Fruit fly (Drosophila melanogaster) whole organism, prepupa: ENCODE data around the gene CG3942.

ENCODE experiments used
- Blimp-1 ChIP-seq: fragments of 200-800 bp; sonication (Bioruptor generic); optimal IDR thresholded peaks from 3 replicates; lab custom pipeline; 2017; ENCODE audit warnings: missing biosample characterization, missing genetic modification characterization, mild to moderate bottlenecking, moderate library complexity, missing genetic modification reagents
- CG11294 ChIP-seq: fragments of 200-800 bp; sonication (Bioruptor generic); IDR thresholded peaks from 2 replicates; pipeline ENCODE4 v1.3.6; 2022; ENCODE audit warnings: missing biosample characterization, missing genetic modification characterization
- CG11762 ChIP-seq: fragments of 200-800 bp; sonication (Bioruptor generic); optimal IDR thresholded peaks from 3 replicates; lab custom pipeline; 2016; ENCODE audit warnings: missing biosample characterization, missing genetic modification characterization; ENCODE audit not compliant: insufficient read depth
- CG11902 ChIP-seq: fragments of 200-800 bp; sonication (Bioruptor generic); optimal IDR thresholded peaks from 3 replicates; lab custom pipeline; 2016; ENCODE audit warnings: missing biosample characterization, missing genetic modification characterization
- CG34406 ChIP-seq: fragments of 200-800 bp; sonication (Bioruptor generic); optimal IDR thresholded peaks from 3 replicates; lab custom pipeline; 2016; ENCODE audit warnings: missing biosample characterization, missing genetic modification characterization
- CG3919 ChIP-seq: fragments of 200-800 bp; sonication (Bioruptor generic); optimal IDR thresholded peaks from 3 replicates; lab custom pipeline; 2016; ENCODE audit warnings: missing biosample characterization, missing genetic modification characterization
- CG6808 ChIP-seq: fragments of 200-800 bp; sonication (Bioruptor generic); optimal IDR thresholded peaks from 3 replicates; lab custom pipeline; 2017; ENCODE audit warnings: missing biosample characterization, missing genetic modification characterization, mild to moderate bottlenecking, moderate library complexity, missing genetic modification reagents
- CG6854 ChIP-seq: fragments of 200-800 bp; sonication (Bioruptor generic); optimal IDR thresholded peaks from 2 replicates; lab custom pipeline; 2017; ENCODE audit warnings: missing biosample characterization, mild to moderate bottlenecking, missing genetic modification characterization
- CG7368 ChIP-seq: fragments of 200-800 bp; sonication (Bioruptor generic); optimal IDR thresholded peaks from 3 replicates; lab custom pipeline; 2016; ENCODE audit warnings: missing biosample characterization, missing genetic modification characterization
- CG8119 ChIP-seq: fragments of 200-800 bp; sonication (Bioruptor generic); IDR thresholded peaks from 3 replicates; pipeline ENCODE4 v1.3.6; 2022; ENCODE audit warnings: missing biosample characterization, missing genetic modification characterization
- CG8319 ChIP-seq: fragments of 200-800 bp; sonication (Bioruptor generic); optimal IDR thresholded peaks from 3 replicates; lab custom pipeline; 2016; ENCODE audit warnings: missing biosample characterization, missing genetic modification characterization
- CG8632 ChIP-seq: fragments of 200-800 bp; sonication (Bioruptor generic); optimal IDR thresholded peaks from 3 replicates; lab custom pipeline; 2016; ENCODE audit warnings: missing biosample characterization, missing genetic modification characterization
- CG9139 ChIP-seq: fragments of 200-800 bp; sonication (Bioruptor generic); optimal IDR thresholded peaks from 3 replicates; lab custom pipeline; 2017; ENCODE audit warnings: missing biosample characterization, mild to moderate bottlenecking, missing genetic modification characterization
- Eip75B ChIP-seq: fragments of 200-800 bp; sonication (Bioruptor generic); optimal IDR thresholded peaks from 3 replicates; lab custom pipeline; 2016; ENCODE audit warnings: missing biosample characterization, missing genetic modification characterization
- Eip78C ChIP-seq: fragments of 200-800 bp; sonication (Bioruptor generic); peaks from one replicate; lab custom pipeline; 2016; ENCODE audit warnings: missing biosample characterization, missing genetic modification characterization
- Eip93F ChIP-seq: fragments of 200-800 bp; sonication (Bioruptor generic); optimal IDR thresholded peaks from 2 replicates; lab custom pipeline; 2016; ENCODE audit warnings: missing biosample characterization, mild to moderate bottlenecking, missing genetic modification characterization
- Gug ChIP-seq: fragments of 200-800 bp; sonication (Bioruptor generic); IDR thresholded peaks from 2 replicates; pipeline ENCODE4 v1.3.6; 2022; ENCODE audit warnings: missing biosample characterization, missing genetic modification characterization
- Hr38 ChIP-seq: sonication (Bioruptor generic); optimal IDR thresholded peaks from 2 replicates; lab custom pipeline; 2016; ENCODE audit warnings: missing biosample characterization, missing genetic modification characterization
- Hr39 ChIP-seq: fragments of 200-800 bp; sonication (Bioruptor generic); optimal IDR thresholded peaks from 2 replicates; lab custom pipeline; 2016; ENCODE audit warnings: missing biosample characterization, missing genetic modification characterization
- Hr4 ChIP-seq: fragments of 200-800 bp; sonication (Bioruptor generic); optimal IDR thresholded peaks from 3 replicates; lab custom pipeline; 2016; ENCODE audit warnings: missing biosample characterization, missing genetic modification characterization
- Lpt ChIP-seq: fragments of 200-800 bp; sonication (Bioruptor generic); optimal IDR thresholded peaks from 3 replicates; lab custom pipeline; 2016; ENCODE audit warnings: missing biosample characterization, missing genetic modification characterization
- OdsH ChIP-seq: fragments of 200-800 bp; sonication (Bioruptor generic); optimal IDR thresholded peaks from 3 replicates; lab custom pipeline; 2016; ENCODE audit warnings: missing biosample characterization, missing genetic modification characterization
- Smox ChIP-seq: fragments of 200-800 bp; sonication (Bioruptor generic); optimal IDR thresholded peaks from 3 replicates; lab custom pipeline; 2016; ENCODE audit warnings: missing biosample characterization, missing genetic modification characterization
- achi ChIP-seq: fragments of 200-800 bp; sonication (Bioruptor generic); optimal IDR thresholded peaks from 3 replicates; lab custom pipeline; 2016; ENCODE audit warnings: missing biosample characterization, missing genetic modification characterization
- cyc ChIP-seq: fragments of 200-800 bp; sonication (Bioruptor generic); optimal IDR thresholded peaks from 3 replicates; lab custom pipeline; 2016; ENCODE audit warnings: missing biosample characterization, missing genetic modification characterization
- dac ChIP-seq: fragments of 200-800 bp; sonication (Bioruptor generic); optimal IDR thresholded peaks from 2 replicates; lab custom pipeline; 2017; ENCODE audit warnings: missing biosample characterization, mild to moderate bottlenecking, missing genetic modification characterization
- dsx ChIP-seq: fragments of 200-800 bp; optimal IDR thresholded peaks from 3 replicates; lab custom pipeline; 2019; ENCODE audit warnings: missing biosample characterization, mild to moderate bottlenecking, missing genetic modification characterization, moderate library complexity; ENCODE audit not compliant: poor library complexity, severe bottlenecking
- eg ChIP-seq: fragments of 200-800 bp; sonication (Bioruptor generic); IDR thresholded peaks from 3 replicates; pipeline ENCODE4 v1.3.6; 2022; ENCODE audit warnings: missing biosample characterization, missing genetic modification characterization
- esn ChIP-seq: fragments of 200-800 bp; sonication (Bioruptor generic); optimal IDR thresholded peaks from 2 replicates; lab custom pipeline; 2016; ENCODE audit warnings: missing biosample characterization, mild to moderate bottlenecking, missing genetic modification characterization, moderate library complexity
- fd85E ChIP-seq: fragments of 200-800 bp; sonication (Bioruptor generic); optimal IDR thresholded peaks from 3 replicates; lab custom pipeline; 2016; ENCODE audit warnings: missing biosample characterization, missing genetic modification characterization
- fkh ChIP-seq: fragments of 200-800 bp; sonication (Bioruptor generic); optimal IDR thresholded peaks from 3 replicates; lab custom pipeline; 2017; ENCODE audit warnings: missing biosample characterization, mild to moderate bottlenecking, missing genetic modification characterization, moderate library complexity
- lz ChIP-seq: fragments of 200-800 bp; sonication (Bioruptor generic); optimal IDR thresholded peaks from 3 replicates; lab custom pipeline; 2016; ENCODE audit warnings: missing biosample characterization, missing genetic modification characterization
- net ChIP-seq: fragments of 200-800 bp; sonication (Bioruptor generic); optimal IDR thresholded peaks from 3 replicates; lab custom pipeline; 2016; ENCODE audit warnings: missing biosample characterization, missing genetic modification characterization
- pdm3 ChIP-seq: fragments of 200-800 bp; sonication (Bioruptor generic); optimal IDR thresholded peaks from 3 replicates; lab custom pipeline; 2016; ENCODE audit warnings: missing biosample characterization, missing genetic modification characterization
- spab ChIP-seq: fragments of 200-800 bp; sonication (Bioruptor generic); optimal IDR thresholded peaks from 2 replicates; lab custom pipeline; 2017; ENCODE audit warnings: missing biosample characterization, mild to moderate bottlenecking, missing genetic modification characterization, missing genetic modification reagents
- svp ChIP-seq: fragments of 200-800 bp; sonication (Bioruptor generic); peaks from one replicate; lab custom pipeline; 2016; ENCODE audit warnings: missing biosample characterization, missing genetic modification characterization
- topi ChIP-seq: fragments of 200-800 bp; sonication (Bioruptor generic); optimal IDR thresholded peaks from 3 replicates; lab custom pipeline; 2016; ENCODE audit warnings: missing biosample characterization, missing genetic modification characterization
- vri ChIP-seq: fragments of 200-800 bp; sonication (Bioruptor generic); optimal IDR thresholded peaks from 3 replicates; lab custom pipeline; 2016; ENCODE audit warnings: missing biosample characterization, mild to moderate bottlenecking, missing genetic modification characterization

Gene CG3942

DNA sequence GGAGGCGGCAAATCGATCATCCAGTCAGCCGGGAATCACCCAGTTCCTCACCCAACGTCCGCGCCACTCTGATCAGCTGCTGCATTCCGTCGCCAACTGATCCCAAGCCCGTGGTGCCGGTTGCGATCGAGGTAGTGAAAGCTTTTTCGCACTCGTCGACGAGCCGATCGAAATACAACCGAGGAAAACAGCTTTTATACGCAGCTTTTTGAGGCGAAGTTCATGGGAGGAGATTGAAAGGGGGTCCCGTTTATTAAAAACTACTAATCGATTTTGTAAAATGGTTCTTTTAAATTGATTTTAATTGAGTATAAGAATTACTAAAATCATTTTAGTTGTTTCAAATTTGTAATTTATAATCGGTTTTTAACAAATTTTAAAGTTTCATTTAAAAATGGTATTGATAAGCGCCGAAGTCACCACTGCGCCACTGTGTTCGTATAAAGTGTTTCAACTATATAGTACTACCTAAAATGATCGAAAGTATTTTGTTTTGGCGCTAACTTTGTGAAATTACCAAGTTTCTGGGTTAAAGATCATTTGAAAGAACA lies 32.5 kb upstream of the CG3942 start, which contains the start of gene CG4860 (continued):
- TF ChIP-seq CG8319 (GFP tag; lab: Kevin White, UChicago): peak; percentile 75
- peak; percentile 70 for TF ChIP-seq CG6808
- peak; percentile 89 for TF ChIP-seq pdm3
- peak; percentile 34 for TF ChIP-seq fd85E
- TF ChIP-seq dac: peak; percentile 67
- peak; percentile 97 for TF ChIP-seq Eip78C
- peak; percentile 94 for TF ChIP-seq esn (GFP tag; lab: Kevin White, UChicago)
- TF ChIP-seq achi: peak; percentile 89
- peak; percentile 86 for TF ChIP-seq Hr39 (GFP tag; lab: Kevin White, UChicago)

DNA sequence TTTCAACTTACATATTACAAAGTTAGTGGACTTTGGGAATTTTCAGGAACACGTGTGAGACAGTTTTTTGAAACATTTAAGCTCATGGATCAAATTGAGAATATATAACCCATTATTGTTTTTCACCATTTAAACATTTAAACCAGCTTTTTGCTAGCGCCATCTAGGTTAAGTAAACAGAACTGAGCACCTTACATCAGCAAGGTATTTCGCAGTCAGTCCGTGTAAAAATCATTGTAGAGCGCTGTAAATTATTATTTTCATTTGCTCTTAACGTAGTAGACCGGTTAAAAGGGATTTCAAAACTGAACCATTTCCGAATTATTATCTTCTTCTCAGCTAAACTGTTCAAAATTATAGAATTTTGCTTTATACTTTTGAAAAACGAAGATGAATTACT lies 31.9 kb upstream of the CG3942 start, which contains the start of gene Rsbp15:
Gene Rsbp15 (plus strand): TSS at position 295 of the 400 bp plus-strand sequence.
- TF ChIP-seq eg (GFP tag; lab: Robert Waterston, UW) (no peak), Lpt (no peak), Hr4 (no peak), Hr39 (GFP tag; lab: Kevin White, UChicago) (no peak), CG34406 (GFP tag; lab: Kevin White, UChicago) (no peak), Gug (GFP tag; lab: Robert Waterston, UW) (no peak), Eip75B (GFP tag; lab: Kevin White, UChicago) (no peak), CG7368 (no peak), CG11902 (GFP tag; lab: Kevin White, UChicago) (no peak), CG11762 (GFP tag; lab: Kevin White, UChicago) (no peak), Blimp-1 (GFP tag; lab: Kevin White, UChicago) (no peak), CG9139 (GFP tag; lab: Kevin White, UChicago) (no peak), CG8119 (no peak), Smox (GFP tag; lab: Kevin White, UChicago) (no peak), CG3919 (GFP tag; lab: Kevin White, UChicago) (no peak), cyc (no peak), dsx (GFP tag; lab: Kevin White, UChicago) (no peak), svp (GFP tag; lab: Kevin White, UChicago) (no peak)

DNA sequence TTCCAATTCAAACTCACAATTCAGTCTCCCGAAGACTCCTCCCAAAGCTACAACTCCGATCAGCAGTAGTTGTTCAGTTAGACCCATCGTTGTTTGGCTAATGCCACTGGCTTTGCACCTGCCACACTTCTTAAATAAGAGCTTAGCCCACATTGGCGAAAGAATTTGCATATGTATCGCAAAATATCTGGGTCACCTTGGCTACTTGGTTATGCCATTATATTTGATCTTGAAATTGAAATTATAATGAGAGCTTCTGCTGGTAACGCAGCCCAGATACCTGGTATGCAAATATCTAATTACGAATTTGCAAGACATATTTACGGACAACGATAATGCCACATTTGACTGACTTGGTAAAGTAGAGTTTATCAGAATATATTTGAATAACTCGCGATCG lies 29.1 kb upstream of the CG3942 start, which contains the start of gene CG17404:
Gene CG17404 (minus strand): TSS at position 101 of the 400 bp plus-strand sequence.
- no peak for TF ChIP-seq Lpt
- TF ChIP-seq CG11294: no peak
- TF ChIP-seq CG9139 (GFP tag; lab: Kevin White, UChicago): no peak
- no peak for TF ChIP-seq vri (GFP tag; lab: Kevin White, UChicago)
- no peak for TF ChIP-seq CG6854 (GFP tag; lab: Kevin White, UChicago)
- no peak for TF ChIP-seq CG8319 (GFP tag; lab: Kevin White, UChicago)
- TF ChIP-seq Hr38: no peak
- TF ChIP-seq Hr4: no peak
- no peak for TF ChIP-seq topi (GFP tag; lab: Kevin White, UChicago)
- TF ChIP-seq spab (GFP tag; lab: Kevin White, UChicago): no peak
- no peak for TF ChIP-seq fkh (GFP tag; lab: Kevin White, UChicago)
- TF ChIP-seq net: no peak
- TF ChIP-seq CG8632: no peak
- TF ChIP-seq fd85E: no peak
- no peak for TF ChIP-seq lz (GFP tag; lab: Kevin White, UChicago)
- TF ChIP-seq dac: no peak
- TF ChIP-seq cyc: no peak
- TF ChIP-seq OdsH (GFP tag; lab: Kevin White, UChicago): no peak

DNA sequence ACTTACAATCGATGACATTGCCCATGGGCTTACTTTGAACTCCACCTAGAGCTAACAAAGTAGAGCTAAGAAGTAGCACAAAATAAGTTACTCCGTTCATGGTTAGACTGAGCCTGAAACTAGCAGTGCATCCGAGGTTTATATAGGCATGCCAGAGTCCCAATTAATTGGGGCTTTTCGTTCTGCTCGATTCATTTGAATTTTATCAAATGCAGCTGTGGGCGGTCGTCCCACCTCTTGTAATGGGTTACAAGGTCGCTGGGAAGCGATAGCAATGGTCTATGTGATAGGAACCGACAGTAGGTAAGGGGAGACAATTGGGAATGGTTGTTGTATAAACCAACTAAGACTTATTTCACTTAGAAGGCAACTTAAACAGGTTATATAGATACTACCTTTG lies 27.7 kb upstream of the CG3942 start, which contains the start of gene CG12256:
Gene CG12256 (minus strand): TSS at position 101 of the 400 bp plus-strand sequence.
- TF ChIP-seq Eip93F (no peak), svp (GFP tag; lab: Kevin White, UChicago) (peak; percentile 34)
